Worm (Caenorhabditis elegans): Measurements from ENCODE around the gene ZK121.2.

ZK121.2 gene

ce11 chrIII:5389365-5389764 is 47.9 kb downstream of the ZK121.2 start:
- TF ChIP-seq hnd-1 (tag; optimal IDR thresholded peaks at IDR 0.05) = no peak
- TF ChIP-seq ceh-36 (tag; optimal IDR thresholded peaks at IDR 0.05) = no peak
- no peak for TF ChIP-seq ets-7 (tag; optimal IDR thresholded peaks at IDR 0.05)
- no peak for TF ChIP-seq F13C5.2 (tag; optimal IDR thresholded peaks at IDR 0.05)
- TF ChIP-seq tbx-11 (GFP tag; IDR thresholded peaks at IDR 0.05) = no peak

Data from whole organism, early embryonic.